Fruit fly (Drosophila melanogaster): ENCODE measurements around the gene p.
A peak's percentile ranks its signal among the peaks of the same experiment; 100 is the strongest.

The p gene

dm6 chr3R:8711890-8712449 is 41.5 kb upstream of the p start (continued):
- peak; percentile 50 for TF ChIP-seq gem (tag; optimal IDR thresholded peaks at IDR 0.05)
- no peak for TF ChIP-seq btn (GFP tag; optimal IDR thresholded peaks at IDR 0.05)
- TF ChIP-seq esg (GFP tag; conservative IDR thresholded peaks at IDR 0.05) = no peak; the same call in 1 of the 2 replicates
- no peak for TF ChIP-seq Sin3A (optimal IDR thresholded peaks at IDR 0.05)
- peak; percentile 41 for TF ChIP-seq dmrt99B (tag; optimal IDR thresholded peaks at IDR 0.05)
- peak; percentile 16 for TF ChIP-seq sd (tag; optimal IDR thresholded peaks at IDR 0.05)
- TF ChIP-seq CG10321 (GFP tag; IDR thresholded peaks at IDR 0.05) = no peak
- TF ChIP-seq kni (GFP tag; optimal IDR thresholded peaks at IDR 0.05) = no peak
- peak; percentile 49 for TF ChIP-seq CG11504 (tag; optimal IDR thresholded peaks at IDR 0.05)
- no peak for TF ChIP-seq Dfd (GFP tag; optimal IDR thresholded peaks at IDR 0.05)
- peak; percentile 18 for TF ChIP-seq CG7987 (GFP tag; optimal IDR thresholded peaks at IDR 0.05)
- TF ChIP-seq bowl (GFP tag; IDR thresholded peaks at IDR 0.05) = 0 out of 2 replicates have a peak, but pooled peaks have one; percentile 12
- peak; percentile 28 for TF ChIP-seq CG12391 (tag; optimal IDR thresholded peaks at IDR 0.05)
- no peak for TF ChIP-seq NFAT (GFP tag; IDR thresholded peaks at IDR 0.05)
- TF ChIP-seq nmo (GFP tag; optimal IDR thresholded peaks at IDR 0.05) = peak; percentile 29
- no peak for TF ChIP-seq CG18476 (GFP tag; optimal IDR thresholded peaks at IDR 0.05)
- peak; percentile 8 for TF ChIP-seq CG2712 (tag; optimal IDR thresholded peaks at IDR 0.05)

- peak; percentile 78 for TF ChIP-seq CG3065 (GFP tag; optimal IDR thresholded peaks at IDR 0.05)
- no peak for TF ChIP-seq CG7271 (tag; optimal IDR thresholded peaks at IDR 0.05)
- peak; percentile 47; the same call in 1 of the 3 replicates for TF ChIP-seq ci (GFP tag; IDR thresholded peaks at IDR 0.05)
- TF ChIP-seq ttk (GFP tag; IDR thresholded peaks at IDR 0.05) = 0 out of 2 replicates have a peak, but pooled peaks have one; percentile 22
- TF ChIP-seq fd102C (GFP tag; optimal IDR thresholded peaks at IDR 0.05) = no peak
- peak; percentile 68 for TF ChIP-seq chn (GFP tag; optimal IDR thresholded peaks at IDR 0.05)
- TF ChIP-seq cg (GFP tag; optimal IDR thresholded peaks at IDR 0.05) = peak; percentile 42
- no peak for TF ChIP-seq sens-2 (GFP tag; IDR thresholded peaks at IDR 0.05)
- no peak for TF ChIP-seq CG12391 (tag; optimal IDR thresholded peaks at IDR 0.05)
- no peak for TF ChIP-seq NfI (GFP tag; optimal IDR thresholded peaks at IDR 0.05)
- TF ChIP-seq CG17359 (tag; optimal IDR thresholded peaks at IDR 0.05) = peak; percentile 81
These were observed 36.7 kb upstream of the p start for dm6 chr3R:8707166-8707565.

dm6 chr3R:8705323-8706097 is 35.0 kb upstream of the p start:
- TF ChIP-seq amos (GFP tag; IDR thresholded peaks at IDR 0.05; ENCODE audit: partially characterized antibody) = no peak
- no peak for TF ChIP-seq insv (GFP tag; optimal IDR thresholded peaks at IDR 0.05)
- TF ChIP-seq CG14667 (GFP tag; IDR thresholded peaks at IDR 0.05) = no peak
- peak; percentile 41 for TF ChIP-seq gem (tag; optimal IDR thresholded peaks at IDR 0.05)
- peak; percentile 98 for TF ChIP-seq sqz (GFP tag; optimal IDR thresholded peaks at IDR 0.05)
- TF ChIP-seq CG12659 (GFP tag; optimal IDR thresholded peaks at IDR 0.05) = no peak
- TF ChIP-seq CG10267 (tag; optimal IDR thresholded peaks at IDR 0.05) = peak; percentile 3
- TF ChIP-seq CG1603 (tag; optimal IDR thresholded peaks at IDR 0.05) = no peak
- no peak for TF ChIP-seq gcm (GFP tag; optimal IDR thresholded peaks at IDR 0.05)
- no peak for TF ChIP-seq gt (GFP tag; IDR thresholded peaks at IDR 0.05)
- no peak for TF ChIP-seq CG14050 (GFP tag; IDR thresholded peaks at IDR 0.05)
- no peak for TF ChIP-seq Bdp1 (GFP tag; optimal IDR thresholded peaks at IDR 0.05)
- no peak for TF ChIP-seq maf-S (GFP tag; optimal IDR thresholded peaks at IDR 0.05)
- no peak for TF ChIP-seq gfzf (GFP tag; optimal IDR thresholded peaks at IDR 0.05)
- TF ChIP-seq eve (GFP tag; optimal IDR thresholded peaks at IDR 0.05) = no peak
- TF ChIP-seq Nf-YC (tag; optimal IDR thresholded peaks at IDR 0.05) = peak; percentile 91
- no peak for TF ChIP-seq repo (GFP tag; optimal IDR thresholded peaks at IDR 0.05)
- TF ChIP-seq Nf-YB (GFP tag; optimal IDR thresholded peaks at IDR 0.05) = peak; percentile 91
- TF ChIP-seq CG4820 (GFP tag; optimal IDR thresholded peaks at IDR 0.05) = no peak
- TF ChIP-seq Xrp1 (GFP tag; IDR thresholded peaks at IDR 0.05) = no peak
- no peak for TF ChIP-seq CG30431 (GFP tag; optimal IDR thresholded peaks at IDR 0.05)
- TF ChIP-seq mam (GFP tag; optimal IDR thresholded peaks at IDR 0.05) = no peak

Measured in whole organism, embryonic.